Fruit fly (Drosophila melanogaster) whole organism, wandering third instar larva: ENCODE measurements around the gene hid.

Experiments
- CG32264 ChIP-seq: fragments of 200-800 bp; sonication (Bioruptor generic); optimal IDR thresholded peaks from 2 replicates; lab custom pipeline; 2016; ENCODE audit warnings: missing biosample characterization, missing genetic modification characterization
- CrebA ChIP-seq: fragments of 200-800 bp; sonication (Bioruptor generic); optimal IDR thresholded peaks from 2 replicates; lab custom pipeline; 2016; ENCODE audit warnings: missing biosample characterization, mild to moderate bottlenecking, missing genetic modification characterization, borderline replicate concordance
- Dfd ChIP-seq: fragments of >200 bp; optimal IDR thresholded peaks from 2 replicates; lab custom pipeline; 2017; ENCODE audit warnings: missing biosample characterization, missing genetic modification characterization
- Dif ChIP-seq: fragments of 200-275, 200-300 bp; sonication (Bioruptor generic); optimal IDR thresholded peaks from 2 replicates; lab custom pipeline; 2018; ENCODE audit warnings: missing biosample characterization, missing genetic modification characterization; ENCODE audit not compliant: partially characterized antibody
- GATAd ChIP-seq: sonication (Bioruptor generic); optimal IDR thresholded peaks from 2 replicates; lab custom pipeline; 2016; ENCODE audit warnings: missing biosample characterization, missing genetic modification characterization
- HLH106 ChIP-seq: fragments of 200-800 bp; optimal IDR thresholded peaks from 3 replicates; lab custom pipeline; 2019; ENCODE audit warnings: missing biosample characterization, mild to moderate bottlenecking, missing genetic modification characterization, moderate library complexity
- Hr78 ChIP-seq: fragments of >200 bp; optimal IDR thresholded peaks from 2 replicates; lab custom pipeline; 2017; ENCODE audit warnings: missing biosample characterization, missing genetic modification characterization
- Jra ChIP-seq: sonication (Bioruptor generic); optimal IDR thresholded peaks from 2 replicates; lab custom pipeline; 2016; ENCODE audit warnings: missing biosample characterization, missing genetic modification characterization
- Mio ChIP-seq: sonication (Bioruptor generic); optimal IDR thresholded peaks from 2 replicates; lab custom pipeline; 2016; ENCODE audit warnings: missing biosample characterization, missing genetic modification characterization
- Myc ChIP-seq: fragments of >200 bp; optimal IDR thresholded peaks from 2 replicates; lab custom pipeline; 2017
- OdsH ChIP-seq: fragments of 200-800 bp; sonication (Bioruptor generic); optimal IDR thresholded peaks from 2 replicates; lab custom pipeline; 2016; ENCODE audit warnings: missing biosample characterization, mild to moderate bottlenecking, missing genetic modification characterization
- Rel ChIP-seq, 2 experiments: fragments of 200-800 bp; sonication (Bioruptor generic) in 1 of 2; optimal IDR thresholded peaks; 2 replicates in 1 of 2; 3 replicates in 1 of 2; lab custom pipeline; 2016 to 2019; ENCODE audit warnings: mild to moderate bottlenecking in 2 of 2, missing biosample characterization in 2 of 2, missing genetic modification characterization in 2 of 2, moderate library complexity in 1 of 2
- Sp1 ChIP-seq: fragments of 200-800 bp; sonication (Bioruptor generic); optimal IDR thresholded peaks from 3 replicates; lab custom pipeline; 2019; ENCODE audit warnings: missing biosample characterization, mild to moderate bottlenecking, missing genetic modification characterization, moderate library complexity
- Vsx2 ChIP-seq: fragments of 200-300, 225-300 bp; sonication (Bioruptor generic); optimal IDR thresholded peaks from 2 replicates; lab custom pipeline; 2018; ENCODE audit warnings: missing biosample characterization, missing genetic modification characterization; ENCODE audit not compliant: partially characterized antibody
- brk ChIP-seq: fragments of 200-800 bp; sonication (Bioruptor generic); optimal IDR thresholded peaks from 2 replicates; lab custom pipeline; 2016; ENCODE audit warnings: missing biosample characterization, mild to moderate bottlenecking, missing genetic modification characterization
- dl ChIP-seq, 2 experiments: fragments of 175-275, 200-275 bp in 1 of 2; fragments of 200-275 bp in 1 of 2; sonication (Bioruptor generic); optimal IDR thresholded peaks; lab custom pipeline; 2018; ENCODE audit warnings: mild to moderate bottlenecking in 2 of 2, missing biosample characterization in 2 of 2, missing genetic modification characterization in 2 of 2, moderate library complexity in 2 of 2; ENCODE audit not compliant: partially characterized antibody in 2 of 2, insufficient read depth in 1 of 2
- dmrt93B ChIP-seq: fragments of 200-800 bp; sonication (Bioruptor generic); optimal IDR thresholded peaks from 2 replicates; lab custom pipeline; 2018; ENCODE audit warnings: missing biosample characterization, mild to moderate bottlenecking, missing genetic modification characterization
- ey ChIP-seq: fragments of 200-800 bp; sonication (Bioruptor generic); optimal IDR thresholded peaks from 2 replicates; lab custom pipeline; 2016; ENCODE audit warnings: missing biosample characterization, missing genetic modification characterization
- foxo ChIP-seq, 2 experiments: fragments of 200-800 bp; sonication (Bioruptor generic); optimal IDR thresholded peaks; 2 replicates in 1 of 2; 3 replicates in 1 of 2; lab custom pipeline; 2016 to 2017; ENCODE audit warnings: missing biosample characterization in 2 of 2, missing genetic modification characterization in 2 of 2
- fru ChIP-seq: fragments of 200-800 bp; sonication (Bioruptor generic); optimal IDR thresholded peaks from 3 replicates; lab custom pipeline; 2016; ENCODE audit warnings: missing biosample characterization, mild to moderate bottlenecking, missing genetic modification characterization
- h ChIP-seq: fragments of 200-800 bp; sonication (Bioruptor generic); optimal IDR thresholded peaks from 3 replicates; lab custom pipeline; 2016; ENCODE audit warnings: missing biosample characterization, mild to moderate bottlenecking, missing genetic modification characterization
- jim ChIP-seq: fragments of 175-275, 200-325 bp; sonication (Bioruptor generic); optimal IDR thresholded peaks from 2 replicates; lab custom pipeline; 2016; ENCODE audit warnings: missing biosample characterization, mild to moderate bottlenecking, missing genetic modification characterization
- lola ChIP-seq: fragments of >200 bp; optimal IDR thresholded peaks from 2 replicates; lab custom pipeline; 2017; ENCODE audit warnings: missing biosample characterization, missing genetic modification characterization
- pan ChIP-seq: fragments of >200 bp; optimal IDR thresholded peaks from 2 replicates; lab custom pipeline; 2017
- sage ChIP-seq: fragments of 200-800 bp; sonication (Bioruptor generic); optimal IDR thresholded peaks from 2 replicates; lab custom pipeline; 2016; ENCODE audit warnings: missing biosample characterization, mild to moderate bottlenecking, missing genetic modification characterization
- sv ChIP-seq: fragments of 200-800 bp; sonication (Bioruptor generic); optimal IDR thresholded peaks from 3 replicates; lab custom pipeline; 2016; ENCODE audit warnings: missing biosample characterization, missing genetic modification characterization
- tai ChIP-seq: sonication (Bioruptor generic); optimal IDR thresholded peaks from 2 replicates; lab custom pipeline; 2016; ENCODE audit warnings: missing biosample characterization, missing genetic modification characterization
- usp ChIP-seq: fragments of >200 bp; optimal IDR thresholded peaks from 2 replicates; lab custom pipeline; 2017; ENCODE audit warnings: missing biosample characterization, missing genetic modification characterization

Gene hid

dm6 chr3L:18179564-18180201 lies 5.8 kb downstream of the hid start:
- TF ChIP-seq tai (GFP tag; lab: Kevin White, UChicago): no peak

dm6 chr3L:18174833-18175232 lies 10.6 kb downstream of the hid start:
- no peak for TF ChIP-seq sage (GFP tag; lab: Kevin White, UChicago)
- no peak for TF ChIP-seq h (GFP tag; lab: Kevin White, UChicago)
- TF ChIP-seq HLH106 (tag; lab: Kevin White, UChicago): no peak
- no peak for TF ChIP-seq dmrt93B (GFP tag; lab: Kevin White, UChicago)
- TF ChIP-seq jim: no peak
- TF ChIP-seq, all 38 proteins: peak for 0

dm6 chr3L:18173668-18174067 lies 11.8 kb downstream of the hid start:
- no peak for TF ChIP-seq Jra (GFP tag; lab: Kevin White, UChicago)
- no peak for TF ChIP-seq fru
- no peak for TF ChIP-seq dmrt93B (GFP tag; lab: Kevin White, UChicago)
- TF ChIP-seq GATAd (GFP tag; lab: Kevin White, UChicago): no peak
- TF ChIP-seq, all 38 proteins: peak for 0

dm6 chr3L:18172064-18172696 lies 13.3 kb downstream of the hid start:
- TF ChIP-seq Mio (no peak), HLH106 (tag; lab: Kevin White, UChicago) (no peak), OdsH (GFP tag; lab: Kevin White, UChicago) (no peak), Rel (GFP tag; optimal IDR thresholded peaks at IDR 0.05; lab: Kevin White, UChicago) (no peak), Rel (tag; optimal IDR thresholded peaks at IDR 0.05; lab: Kevin White, UChicago) (no peak), sv (GFP tag; lab: Kevin White, UChicago) (no peak), Hr78 (GFP tag; lab: Kevin White, UChicago) (no peak), ey (GFP tag; lab: Kevin White, UChicago) (no peak), CrebA (GFP tag; lab: Kevin White, UChicago) (no peak), pan (lab: Kevin White, UChicago) (no peak), Sp1 (GFP tag; lab: Kevin White, UChicago) (no peak)
- TF ChIP-seq, all 38 proteins: peak for 0

- no peak for TF ChIP-seq Dfd (GFP tag; lab: Kevin White, UChicago)
- TF ChIP-seq lola: no peak
- no peak for TF ChIP-seq HLH106 (tag; lab: Kevin White, UChicago)
- TF ChIP-seq sv (GFP tag; lab: Kevin White, UChicago): no peak
- no peak for TF ChIP-seq Sp1 (GFP tag; lab: Kevin White, UChicago)
Measured at dm6 chr3L:18171093-18171492, 14.3 kb downstream of the hid start.

dm6 chr3L:18166977-18167528 lies 18.4 kb downstream of the hid start:
- TF ChIP-seq Myc (peak; percentile 60), Vsx2 (GFP tag; lab: Kevin White, UChicago) (no peak), Dif (peak; percentile 1)

- TF ChIP-seq brk (GFP tag; lab: Kevin White, UChicago) (no peak), Vsx2 (GFP tag; lab: Kevin White, UChicago) (no peak), usp (no peak), CG32264 (GFP tag; lab: Kevin White, UChicago) (no peak), tai (GFP tag; lab: Kevin White, UChicago) (no peak), dl (GFP tag; optimal IDR thresholded peaks at IDR 0.05; lab: Kevin White, UChicago; ENCODE audit: insufficient read depth in 1 of 2, partially characterized antibody in 2 of 2) (no peak), foxo (GFP tag; optimal IDR thresholded peaks at IDR 0.05; lab: Kevin White, UChicago) (no peak), HLH106 (tag; lab: Kevin White, UChicago) (no peak)
Measured at dm6 chr3L:18164804-18165203, 20.6 kb downstream of the hid start.
